Fruit fly (Drosophila melanogaster): Measurements from ENCODE around the gene CG14006.

DNA sequence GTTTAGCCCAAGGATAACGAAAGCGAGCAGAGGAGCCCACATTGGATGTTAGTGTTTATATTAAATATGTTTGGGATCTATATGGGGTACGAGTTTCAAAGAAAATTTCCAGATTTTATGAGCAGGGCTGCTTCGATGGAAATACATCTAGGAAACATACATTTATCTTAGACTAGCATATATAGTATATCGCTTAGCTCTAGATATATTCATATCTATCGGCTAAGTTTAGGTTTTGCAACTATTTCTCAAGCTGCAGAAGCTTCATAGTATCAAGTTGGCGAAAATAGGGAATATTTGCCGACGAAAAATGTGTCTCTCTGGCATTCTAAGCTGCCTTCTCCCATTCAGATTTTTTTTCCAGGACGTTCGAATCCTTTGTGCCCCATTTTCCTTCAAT, at the start of gene CG14006:
- no peak for TF ChIP-seq CG8478 (optimal IDR thresholded peaks at IDR 0.05)
- TF ChIP-seq CTCF (optimal IDR thresholded peaks at IDR 0.05): no peak

Measured in S2 (cell line).